Worm (Caenorhabditis elegans): Measurements from ENCODE around the gene F14H3.15.
A peak's percentile ranks its signal among the peaks of the same experiment; 100 is the strongest.

- no peak for TF ChIP-seq lag-1 (GFP tag; IDR thresholded peaks at IDR 0.05)
- no peak for TF ChIP-seq zim-3 (tag; optimal IDR thresholded peaks at IDR 0.05)
- peak; percentile 98 for TF ChIP-seq aptf-3 (GFP tag; IDR thresholded peaks at IDR 0.05)
- TF ChIP-seq madf-8 (GFP tag; conservative IDR thresholded peaks at IDR 0.05): peak; percentile 69
- TF ChIP-seq attf-3 (GFP tag; conservative IDR thresholded peaks at IDR 0.05): no peak
- no peak for TF ChIP-seq ztf-6 (GFP tag; IDR thresholded peaks at IDR 0.05)
- TF ChIP-seq unc-130 (GFP tag; optimal IDR thresholded peaks at IDR 0.05): no peak
- TF ChIP-seq pha-4 (tag; optimal IDR thresholded peaks at IDR 0.05): no peak
- no peak for TF ChIP-seq nfya-1 (tag; optimal IDR thresholded peaks at IDR 0.05; ENCODE audit: borderline replicate concordance, insufficient read depth)
- TF ChIP-seq B0261.1 (tag; optimal IDR thresholded peaks at IDR 0.05): no peak
- no peak for TF ChIP-seq F57A8.1 (GFP tag; optimal IDR thresholded peaks at IDR 0.05)
- TF ChIP-seq hsf-1 (GFP tag; IDR thresholded peaks at IDR 0.05): no peak
These were observed 28.5 kb downstream of the F14H3.15 start, which contains the start of gene T10C6.7 for ce11 chrV:16031571-16031970.
